Fruit fly (Drosophila melanogaster): ENCODE results near the gene Lkr.
A peak's percentile ranks its signal among the peaks of the same experiment; 100 is the strongest.

The Lkr gene

DNA sequence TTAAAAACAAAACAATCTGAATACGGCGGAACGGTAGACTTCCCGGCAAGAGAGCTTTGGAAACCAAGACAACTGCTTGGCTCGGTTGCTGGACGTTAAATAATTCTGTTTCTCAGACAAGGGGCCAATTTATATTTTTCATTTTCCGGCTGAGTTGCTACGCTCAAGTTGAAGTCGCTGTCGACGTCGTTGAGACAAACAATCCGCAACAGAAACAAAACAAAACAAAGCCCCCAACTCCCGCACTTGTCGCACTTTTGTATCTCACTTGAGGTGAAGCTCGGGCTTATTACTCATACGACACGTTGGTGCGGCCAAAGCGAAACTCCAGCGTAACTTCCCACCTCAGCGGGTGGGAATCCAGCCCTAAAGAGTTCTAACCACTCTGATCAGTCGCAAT lies 6.5 kb upstream of the Lkr start, which contains the start of gene CG13285:
TSS of gene CG13285 (minus strand) at position 101 of the 400 bp plus-strand sequence.
- TF ChIP-seq EcR (GFP tag; optimal IDR thresholded peaks at IDR 0.05): no peak
- no peak for TF ChIP-seq Snoo (tag; optimal IDR thresholded peaks at IDR 0.05)
- no peak for TF ChIP-seq CG8301 (tag; optimal IDR thresholded peaks at IDR 0.05)
- TF ChIP-seq CG34367 (tag; optimal IDR thresholded peaks at IDR 0.05): no peak
- no peak for TF ChIP-seq Ets98B (GFP tag; IDR thresholded peaks at IDR 0.05)
- no peak for TF ChIP-seq rn (GFP tag; IDR thresholded peaks at IDR 0.05)
- no peak for TF ChIP-seq gl (tag; optimal IDR thresholded peaks at IDR 0.05)
- TF ChIP-seq Pif1B (GFP tag; optimal IDR thresholded peaks at IDR 0.05): no peak
- TF ChIP-seq CG13204 (GFP tag; optimal IDR thresholded peaks at IDR 0.05): no peak
- TF ChIP-seq Pif1A (GFP tag; optimal IDR thresholded peaks at IDR 0.05): no peak
- no peak for TF ChIP-seq CG32121 (GFP tag; IDR thresholded peaks at IDR 0.05)
- TF ChIP-seq CG17806 (tag; optimal IDR thresholded peaks at IDR 0.05): no peak

DNA sequence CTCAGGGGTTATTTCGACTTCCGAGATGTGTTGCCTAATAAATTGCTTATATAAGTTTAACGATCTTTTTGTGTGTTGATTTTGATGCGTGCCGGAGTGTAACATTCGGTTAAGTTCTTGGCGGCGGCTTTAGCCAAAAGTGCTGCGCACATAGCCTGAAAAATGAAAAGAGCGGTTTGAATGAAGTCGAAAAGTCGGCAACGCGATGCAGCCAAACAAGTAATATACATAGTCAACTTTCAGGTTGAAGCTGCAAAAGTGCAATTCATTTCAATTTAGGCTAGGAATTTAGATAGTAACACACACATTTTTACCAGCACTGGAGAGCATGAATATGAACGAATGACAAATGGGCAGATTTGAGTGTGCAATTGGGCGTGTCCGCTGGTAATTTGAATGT lies 5.1 kb upstream of the Lkr start:
- TF ChIP-seq CG12605 (GFP tag; IDR thresholded peaks at IDR 0.05) (no peak), CG15710 (tag; optimal IDR thresholded peaks at IDR 0.05) (no peak), CG17806 (tag; optimal IDR thresholded peaks at IDR 0.05) (no peak), CG4496 (GFP tag; IDR thresholded peaks at IDR 0.05) (no peak), D1 (tag; optimal IDR thresholded peaks at IDR 0.05) (no peak), Ets98B (GFP tag; IDR thresholded peaks at IDR 0.05) (no peak), CG9948 (tag; optimal IDR thresholded peaks at IDR 0.05) (no peak)

DNA sequence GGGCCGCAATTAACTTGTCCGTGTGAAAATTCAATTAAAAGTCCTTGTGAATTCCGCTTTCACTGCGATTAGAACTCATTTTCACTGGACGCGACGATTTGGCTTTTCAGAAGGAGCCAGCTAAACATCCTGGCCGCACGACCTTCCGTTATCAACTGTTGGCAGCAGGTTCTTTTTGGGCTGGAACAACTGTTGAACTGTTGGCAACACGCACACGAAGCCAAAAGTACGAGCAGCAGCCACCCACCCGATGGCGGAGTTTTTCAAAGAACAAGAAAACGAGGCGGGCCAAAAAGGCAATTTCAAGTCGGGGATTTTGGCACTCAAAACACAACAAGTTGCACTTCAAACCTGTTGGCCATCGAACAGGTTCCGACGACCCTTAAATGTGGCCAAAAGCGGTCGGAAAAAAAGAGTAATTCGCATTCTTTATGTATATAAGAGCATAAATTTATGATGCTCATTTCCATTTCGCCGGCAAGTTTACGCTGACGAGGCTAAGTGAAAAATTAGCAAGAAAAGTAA lies 6.2 kb downstream of the Lkr start:
- no peak for TF ChIP-seq D1 (tag; optimal IDR thresholded peaks at IDR 0.05)
- TF ChIP-seq EcR (GFP tag; optimal IDR thresholded peaks at IDR 0.05): no peak
- TF ChIP-seq CG12605 (GFP tag; IDR thresholded peaks at IDR 0.05): no peak
- TF ChIP-seq CG15710 (tag; optimal IDR thresholded peaks at IDR 0.05): no peak
- TF ChIP-seq CG13204 (GFP tag; optimal IDR thresholded peaks at IDR 0.05): no peak
- TF ChIP-seq Snoo (tag; optimal IDR thresholded peaks at IDR 0.05): no peak
- TF ChIP-seq CG8159 (tag; optimal IDR thresholded peaks at IDR 0.05): no peak
- no peak for TF ChIP-seq CG8301 (tag; optimal IDR thresholded peaks at IDR 0.05)
- TF ChIP-seq CG4496 (GFP tag; IDR thresholded peaks at IDR 0.05): no peak
- no peak for TF ChIP-seq Pif1B (GFP tag; optimal IDR thresholded peaks at IDR 0.05)
- TF ChIP-seq CG17806 (tag; optimal IDR thresholded peaks at IDR 0.05): no peak
- no peak for TF ChIP-seq CG9948 (tag; optimal IDR thresholded peaks at IDR 0.05)
- TF ChIP-seq rn (GFP tag; IDR thresholded peaks at IDR 0.05): no peak
- no peak for TF ChIP-seq fd96Ca (GFP tag; IDR thresholded peaks at IDR 0.05)
- no peak for TF ChIP-seq CG10348 (GFP tag; IDR thresholded peaks at IDR 0.05)
- no peak for TF ChIP-seq gl (tag; optimal IDR thresholded peaks at IDR 0.05)
- TF ChIP-seq CG34367 (tag; optimal IDR thresholded peaks at IDR 0.05): no peak
- TF ChIP-seq Pif1A (GFP tag; optimal IDR thresholded peaks at IDR 0.05): no peak
- no peak for TF ChIP-seq CG32121 (GFP tag; IDR thresholded peaks at IDR 0.05)
- no peak for TF ChIP-seq Ets98B (GFP tag; IDR thresholded peaks at IDR 0.05)

DNA sequence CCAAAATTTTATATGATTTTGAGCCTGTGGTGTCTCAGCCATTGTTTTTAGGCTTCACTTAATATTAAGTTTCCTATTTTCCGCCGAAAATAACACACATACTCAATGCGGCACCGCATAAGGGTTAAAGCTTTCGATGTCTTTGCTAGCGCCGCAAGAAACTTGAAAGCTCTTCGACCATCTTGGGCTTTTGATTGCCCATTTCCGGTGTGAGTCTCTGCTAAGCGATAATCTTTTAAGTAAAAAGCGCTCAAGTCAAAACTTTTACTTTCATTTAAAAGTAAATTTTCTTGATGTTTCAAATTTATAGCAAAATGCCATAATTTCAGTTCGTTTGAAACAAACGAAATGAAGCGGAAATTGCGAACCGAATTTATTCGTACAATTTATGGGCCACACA lies 17.2 kb downstream of the Lkr start:
- TF ChIP-seq Snoo (tag; optimal IDR thresholded peaks at IDR 0.05) (peak; percentile 88), D1 (tag; optimal IDR thresholded peaks at IDR 0.05) (no peak), Pif1A (GFP tag; optimal IDR thresholded peaks at IDR 0.05) (peak; percentile 60), EcR (GFP tag; optimal IDR thresholded peaks at IDR 0.05) (no peak), fd96Ca (GFP tag; IDR thresholded peaks at IDR 0.05) (0 out of 3 replicates have a peak, but pooled peaks have one; percentile 45), CG4496 (GFP tag; IDR thresholded peaks at IDR 0.05) (peak; percentile 93), CG13204 (GFP tag; optimal IDR thresholded peaks at IDR 0.05) (no peak), CG9948 (tag; optimal IDR thresholded peaks at IDR 0.05) (no peak), CG17806 (tag; optimal IDR thresholded peaks at IDR 0.05) (no peak), CG34367 (tag; optimal IDR thresholded peaks at IDR 0.05) (peak; percentile 35), CG8159 (tag; optimal IDR thresholded peaks at IDR 0.05) (peak; percentile 21), CG14655 (GFP tag; optimal IDR thresholded peaks at IDR 0.05) (peak; percentile 56), Pif1B (GFP tag; optimal IDR thresholded peaks at IDR 0.05) (peak; percentile 13), Ets98B (GFP tag; IDR thresholded peaks at IDR 0.05) (peak; percentile 77; the same call in 1 of the 2 replicates), CG15710 (tag; optimal IDR thresholded peaks at IDR 0.05) (no peak)

DNA sequence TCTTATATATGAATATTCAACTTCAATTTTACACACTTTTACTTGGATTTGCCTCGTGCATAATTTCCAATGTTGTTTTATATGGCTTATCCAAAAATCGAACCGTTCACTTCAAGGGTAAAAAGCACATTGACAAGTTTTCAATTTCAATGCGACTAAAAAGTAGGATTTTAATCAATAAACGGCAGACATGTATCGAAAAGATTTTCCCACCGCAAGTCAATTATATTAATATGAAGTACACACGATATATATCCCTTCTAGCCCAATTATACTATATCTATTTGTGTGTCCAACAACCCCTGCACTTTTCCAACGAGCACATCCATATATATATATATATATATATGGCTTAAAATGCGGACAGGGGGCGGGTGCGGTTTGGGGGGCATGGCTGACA lies 18.4 kb downstream of the Lkr start, which contains the start of gene CG34342:
TSS of gene CG34342 (minus strand) at position 101 of the 400 bp plus-strand sequence.
- TF ChIP-seq Ets98B (GFP tag; IDR thresholded peaks at IDR 0.05) (no peak), CG12605 (GFP tag; IDR thresholded peaks at IDR 0.05) (no peak), CG32121 (GFP tag; IDR thresholded peaks at IDR 0.05) (no peak), rn (GFP tag; IDR thresholded peaks at IDR 0.05) (no peak), CG4496 (GFP tag; IDR thresholded peaks at IDR 0.05) (no peak), CG8159 (tag; optimal IDR thresholded peaks at IDR 0.05) (no peak), Snoo (tag; optimal IDR thresholded peaks at IDR 0.05) (no peak), Pif1B (GFP tag; optimal IDR thresholded peaks at IDR 0.05) (no peak), CG9948 (tag; optimal IDR thresholded peaks at IDR 0.05) (no peak), CG34367 (tag; optimal IDR thresholded peaks at IDR 0.05) (no peak), D1 (tag; optimal IDR thresholded peaks at IDR 0.05) (no peak), gl (tag; optimal IDR thresholded peaks at IDR 0.05) (no peak)

DNA sequence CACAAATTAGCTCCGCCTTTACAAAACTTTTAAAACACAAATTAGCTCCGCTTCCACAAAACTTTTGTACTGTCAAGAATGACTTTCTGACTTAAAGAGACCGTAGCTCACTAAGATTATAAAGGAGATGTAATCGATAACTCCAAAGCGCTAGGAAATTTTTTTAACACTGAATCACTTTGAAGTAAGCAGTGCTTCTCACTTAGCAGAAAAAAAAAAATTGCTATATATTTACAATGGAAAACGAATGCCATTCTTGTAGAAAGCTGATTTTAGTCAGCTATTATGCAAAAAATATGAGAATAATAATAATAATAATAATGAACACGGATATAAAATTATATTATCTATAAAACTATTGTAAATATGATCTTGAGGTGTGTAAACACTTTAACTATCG lies 30.3 kb downstream of the Lkr start, which contains the start of gene blanks:
TSS of gene blanks (minus strand) at position 101 of the 400 bp plus-strand sequence.
- TF ChIP-seq Ets98B (GFP tag; IDR thresholded peaks at IDR 0.05) (no peak), CG4496 (GFP tag; IDR thresholded peaks at IDR 0.05) (no peak), D1 (tag; optimal IDR thresholded peaks at IDR 0.05) (no peak), CG13204 (GFP tag; optimal IDR thresholded peaks at IDR 0.05) (no peak), CG9948 (tag; optimal IDR thresholded peaks at IDR 0.05) (no peak), EcR (GFP tag; optimal IDR thresholded peaks at IDR 0.05) (no peak), CG17806 (tag; optimal IDR thresholded peaks at IDR 0.05) (no peak), CG34367 (tag; optimal IDR thresholded peaks at IDR 0.05) (no peak)

All from whole organism, pupa.